Fruit fly (Drosophila melanogaster) whole organism, embryonic: Measurements from ENCODE around the gene fred.

ENCODE experiments used
- Abd-B ChIP-seq: fragments of 200-800 bp; sonication (Bioruptor generic); optimal IDR thresholded peaks from 2 replicates; lab custom pipeline; 2018; ENCODE audit warnings: missing biosample characterization, mild to moderate bottlenecking, missing genetic modification characterization, moderate library complexity
- Bteb2 ChIP-seq: fragments of 200-800 bp; sonication (Bioruptor generic); optimal IDR thresholded peaks from 2 replicates; lab custom pipeline; 2016; ENCODE audit warnings: missing biosample characterization, missing genetic modification characterization
- CG10267 ChIP-seq: fragments of 200-800 bp; sonication (Bioruptor generic); optimal IDR thresholded peaks from 2 replicates; lab custom pipeline; 2018; ENCODE audit warnings: missing biosample characterization, mild to moderate bottlenecking, missing genetic modification characterization, moderate library complexity
- CG10366 ChIP-seq: fragments of 200-800 bp; sonication (Bioruptor generic); IDR thresholded peaks from 2 replicates; pipeline ENCODE4 v1.3.6; 2022; ENCODE audit warnings: missing biosample characterization, missing genetic modification characterization
- CG11093 ChIP-seq: fragments of 200-800 bp; sonication (Bioruptor generic); IDR thresholded peaks from 3 replicates; pipeline ENCODE4 v1.3.6; 2022; ENCODE audit warnings: missing biosample characterization, missing genetic modification characterization
- CG11504 ChIP-seq: fragments of 200-800 bp; sonication (Bioruptor generic); optimal IDR thresholded peaks from 3 replicates; lab custom pipeline; 2019; ENCODE audit warnings: missing biosample characterization, mild to moderate bottlenecking, missing genetic modification characterization, moderate library complexity
- CG11695 ChIP-seq: fragments of 200-800 bp; sonication (Bioruptor generic); IDR thresholded peaks from 3 replicates; pipeline ENCODE4 v1.3.6; 2022; ENCODE audit warnings: missing biosample characterization, missing genetic modification characterization
- CG12769 ChIP-seq: fragments of 200-800 bp; sonication (Bioruptor generic); optimal IDR thresholded peaks from 2 replicates; lab custom pipeline; 2019; ENCODE audit warnings: missing biosample characterization, mild to moderate bottlenecking, missing genetic modification characterization, moderate library complexity
- CG14667 ChIP-seq: fragments of 200-800 bp; sonication (Bioruptor generic); IDR thresholded peaks from 2 replicates; pipeline ENCODE4 v1.3.6; 2022; ENCODE audit warnings: missing biosample characterization, missing genetic modification characterization
- CG15011 ChIP-seq: fragments of 200-800 bp; sonication (Bioruptor generic); optimal IDR thresholded peaks from 3 replicates; lab custom pipeline; 2018; ENCODE audit warnings: missing biosample characterization, mild to moderate bottlenecking, missing genetic modification characterization
- CG15269 ChIP-seq: fragments of 200-800 bp; sonication (Bioruptor generic); optimal IDR thresholded peaks from 2 replicates; lab custom pipeline; 2018; ENCODE audit warnings: missing biosample characterization, mild to moderate bottlenecking, missing genetic modification characterization, moderate library complexity
- CG1529 ChIP-seq: fragments of 200-800 bp; sonication (Bioruptor generic); optimal IDR thresholded peaks from 3 replicates; lab custom pipeline; 2018; ENCODE audit warnings: missing biosample characterization, missing genetic modification characterization
- CG15514 ChIP-seq: fragments of 200-800 bp; sonication (Bioruptor generic); optimal IDR thresholded peaks from 3 replicates; lab custom pipeline; 2017; ENCODE audit warnings: missing biosample characterization, missing genetic modification characterization, mild to moderate bottlenecking, moderate library complexity, missing genetic modification reagents
- CG1603 ChIP-seq: fragments of 200-800 bp; sonication (Bioruptor generic); optimal IDR thresholded peaks from 2 replicates; lab custom pipeline; 2019; ENCODE audit warnings: missing biosample characterization, mild to moderate bottlenecking, missing genetic modification characterization, moderate library complexity
- CG16779 ChIP-seq: fragments of 200-800 bp; sonication (Bioruptor generic); IDR thresholded peaks from 2 replicates; pipeline ENCODE4 v1.3.6; 2022; ENCODE audit warnings: missing biosample characterization, missing genetic modification characterization
- CG17361 ChIP-seq: fragments of 200-800 bp; sonication (Bioruptor generic); IDR thresholded peaks from 3 replicates; pipeline ENCODE4 v1.3.6; 2022; ENCODE audit warnings: missing biosample characterization, missing genetic modification characterization
- CG17802 ChIP-seq: fragments of 200-800 bp; sonication (Bioruptor generic); optimal IDR thresholded peaks from 2 replicates; lab custom pipeline; 2018; ENCODE audit warnings: missing biosample characterization, mild to moderate bottlenecking, missing genetic modification characterization, moderate library complexity
- CG2199 ChIP-seq: fragments of 200-800 bp; sonication (Bioruptor generic); IDR thresholded peaks from 3 replicates; pipeline ENCODE4 v1.3.6; 2022; ENCODE audit warnings: missing biosample characterization, missing genetic modification characterization
- CG2712 ChIP-seq: fragments of 200-800 bp; optimal IDR thresholded peaks from 3 replicates; lab custom pipeline; 2019; ENCODE audit warnings: missing biosample characterization, mild to moderate bottlenecking, missing genetic modification characterization, moderate library complexity
- CG31365 ChIP-seq: fragments of 200-800 bp; sonication (Bioruptor generic); optimal IDR thresholded peaks from 2 replicates; lab custom pipeline; 2018; ENCODE audit warnings: missing biosample characterization, mild to moderate bottlenecking, missing genetic modification characterization
- CG3847 ChIP-seq: fragments of 200-800 bp; sonication (Bioruptor generic); IDR thresholded peaks from 2 replicates; pipeline ENCODE4 v1.3.6; 2022; ENCODE audit warnings: missing biosample characterization, missing genetic modification characterization
- CG4424 ChIP-seq: fragments of 200-800 bp; sonication (Bioruptor generic); optimal IDR thresholded peaks from 3 replicates; lab custom pipeline; 2016; ENCODE audit warnings: missing biosample characterization, missing genetic modification characterization
- CG5180 ChIP-seq: fragments of 200-800 bp; sonication (Bioruptor generic); optimal IDR thresholded peaks from 3 replicates; lab custom pipeline; 2017; ENCODE audit warnings: missing biosample characterization, missing genetic modification characterization, mild to moderate bottlenecking, moderate library complexity, missing genetic modification reagents
- CG7271 ChIP-seq: fragments of 200-800 bp; sonication (Bioruptor generic); optimal IDR thresholded peaks from 2 replicates; lab custom pipeline; 2018; ENCODE audit warnings: missing biosample characterization, mild to moderate bottlenecking, missing genetic modification characterization, moderate library complexity
- HLHmδ ChIP-seq: fragments of 200-800 bp; sonication (Bioruptor generic); optimal IDR thresholded peaks from 2 replicates; lab custom pipeline; 2018; ENCODE audit warnings: missing biosample characterization, mild to moderate bottlenecking, missing genetic modification characterization, moderate library complexity
- Hmx ChIP-seq: fragments of 200-800 bp; sonication (Bioruptor generic); optimal IDR thresholded peaks from 2 replicates; lab custom pipeline; 2016; ENCODE audit warnings: missing biosample characterization, missing genetic modification characterization
- MBD-R2 ChIP-seq: fragments of 200-800 bp; sonication (Bioruptor generic); IDR thresholded peaks from 2 replicates; pipeline ENCODE4 v1.3.6; 2022; ENCODE audit warnings: missing biosample characterization, missing genetic modification characterization
- Nf-YC ChIP-seq: fragments of 200-800 bp; optimal IDR thresholded peaks from 3 replicates; lab custom pipeline; 2019; ENCODE audit warnings: missing biosample characterization, mild to moderate bottlenecking, missing genetic modification characterization, moderate library complexity
- Rfx ChIP-seq: fragments of 200-800 bp; sonication (Bioruptor generic); IDR thresholded peaks from 2 replicates; pipeline ENCODE4 v1.3.6; 2022; ENCODE audit warnings: missing biosample characterization, missing genetic modification characterization
- Six4 ChIP-seq: fragments of 200-800 bp; sonication (Bioruptor generic); optimal IDR thresholded peaks from 2 replicates; lab custom pipeline; 2016; ENCODE audit warnings: missing biosample characterization, missing genetic modification characterization
- Spps ChIP-seq: fragments of 200-800 bp; sonication (Bioruptor generic); optimal IDR thresholded peaks from 2 replicates; lab custom pipeline; 2018; ENCODE audit warnings: missing biosample characterization, mild to moderate bottlenecking, missing genetic modification characterization
- Stat92E ChIP-seq, 3 experiments: fragments of >200 bp in 2 of 3; fragments of 200-800 bp in 1 of 3; sonication (Bioruptor generic) in 1 of 3; optimal IDR thresholded peaks; 2 replicates each; lab custom pipeline; 2017 to 2019; ENCODE audit warnings: missing biosample characterization in 3 of 3, missing genetic modification characterization in 3 of 3, mild to moderate bottlenecking in 1 of 3, moderate library complexity in 1 of 3
- Usf ChIP-seq: fragments of 200-800 bp; sonication (Bioruptor generic); optimal IDR thresholded peaks from 2 replicates; lab custom pipeline; 2017; ENCODE audit warnings: missing genotype, missing biosample characterization, missing genetic modification characterization
- Vsx1 ChIP-seq: fragments of 200-800 bp; sonication (Bioruptor generic); optimal IDR thresholded peaks from 2 replicates; lab custom pipeline; 2017; ENCODE audit warnings: missing biosample characterization, mild to moderate bottlenecking, missing genetic modification characterization, missing genetic modification reagents
- bcd ChIP-seq: fragments of 200-800 bp; sonication (Bioruptor generic); optimal IDR thresholded peaks from 2 replicates; lab custom pipeline; 2017; ENCODE audit warnings: missing biosample characterization, mild to moderate bottlenecking, missing genetic modification characterization
- cas ChIP-seq: fragments of 200-800 bp; sonication (Bioruptor generic); IDR thresholded peaks from 2 replicates; pipeline ENCODE4 v1.3.6; 2022; ENCODE audit warnings: missing biosample characterization, missing genetic modification characterization
- corto ChIP-seq: fragments of 200-800 bp; sonication (Bioruptor generic); optimal IDR thresholded peaks from 2 replicates; lab custom pipeline; 2016; ENCODE audit warnings: missing biosample characterization, mild to moderate bottlenecking, missing genetic modification characterization, moderate library complexity
- crol ChIP-seq: fragments of 200-800 bp; sonication (Bioruptor generic); IDR thresholded peaks from 2 replicates; pipeline ENCODE4 v1.3.6; 2022; ENCODE audit warnings: missing biosample characterization, missing genetic modification characterization
- dysf ChIP-seq: fragments of 200-800 bp; sonication (Bioruptor generic); IDR thresholded peaks from 3 replicates; pipeline ENCODE4 v1.3.6; 2022; ENCODE audit warnings: missing biosample characterization, missing genetic modification characterization
- ems ChIP-seq: fragments of 200-800 bp; sonication (Bioruptor generic); optimal IDR thresholded peaks from 3 replicates; lab custom pipeline; 2016; ENCODE audit warnings: missing biosample characterization, missing genetic modification characterization
- hb ChIP-seq: fragments of 200-800 bp; sonication (Bioruptor generic); IDR thresholded peaks from 3 replicates; pipeline ENCODE4 v1.3.6; 2022; ENCODE audit warnings: missing biosample characterization, missing genetic modification characterization; ENCODE audit not compliant: partially characterized antibody
- jigr1 ChIP-seq: fragments of 200-800 bp; sonication (Bioruptor generic); IDR thresholded peaks from 3 replicates; pipeline ENCODE4 v1.3.6; 2022; ENCODE audit warnings: missing biosample characterization, missing genetic modification characterization
- kah ChIP-seq: fragments of 200-800 bp; sonication (Bioruptor generic); optimal IDR thresholded peaks from 2 replicates; lab custom pipeline; 2018; ENCODE audit warnings: missing biosample characterization, mild to moderate bottlenecking, missing genetic modification characterization
- knrl ChIP-seq: fragments of 200-800 bp; sonication (Bioruptor generic); IDR thresholded peaks from 3 replicates; pipeline ENCODE4 v1.3.6; 2022; ENCODE audit warnings: missing biosample characterization, missing genetic modification characterization; ENCODE audit not compliant: partially characterized antibody
- psq ChIP-seq: fragments of 200-800 bp; sonication (Bioruptor generic); optimal IDR thresholded peaks from 2 replicates; lab custom pipeline; 2017; ENCODE audit warnings: missing biosample characterization, missing genetic modification characterization
- ssp ChIP-seq: fragments of 200-800 bp; sonication (Bioruptor generic); IDR thresholded peaks from 2 replicates; pipeline ENCODE4 v1.3.6; 2022; ENCODE audit warnings: missing biosample characterization, missing genetic modification characterization
- tap ChIP-seq: fragments of 200-800 bp; optimal IDR thresholded peaks from 3 replicates; lab custom pipeline; 2019; ENCODE audit warnings: missing biosample characterization, mild to moderate bottlenecking, missing genetic modification characterization, moderate library complexity
- tio ChIP-seq: fragments of 200-800 bp; sonication (Bioruptor generic); optimal IDR thresholded peaks from 2 replicates; lab custom pipeline; 2017; ENCODE audit warnings: missing biosample characterization, missing genetic modification characterization, inconsistent platforms
- tx ChIP-seq: fragments of 200-800 bp; sonication (Bioruptor generic); optimal IDR thresholded peaks from 2 replicates; lab custom pipeline; 2016; ENCODE audit warnings: missing biosample characterization, missing genetic modification characterization
- wek ChIP-seq: fragments of 200-800 bp; sonication (Bioruptor generic); optimal IDR thresholded peaks from 3 replicates; lab custom pipeline; 2018; ENCODE audit warnings: missing biosample characterization, mild to moderate bottlenecking, missing genetic modification characterization, moderate library complexity
- zf30C ChIP-seq: fragments of 200-800 bp; sonication (Bioruptor generic); optimal IDR thresholded peaks from 3 replicates; lab custom pipeline; 2018; ENCODE audit warnings: missing biosample characterization, mild to moderate bottlenecking, missing genetic modification characterization

The fred gene

DNA sequence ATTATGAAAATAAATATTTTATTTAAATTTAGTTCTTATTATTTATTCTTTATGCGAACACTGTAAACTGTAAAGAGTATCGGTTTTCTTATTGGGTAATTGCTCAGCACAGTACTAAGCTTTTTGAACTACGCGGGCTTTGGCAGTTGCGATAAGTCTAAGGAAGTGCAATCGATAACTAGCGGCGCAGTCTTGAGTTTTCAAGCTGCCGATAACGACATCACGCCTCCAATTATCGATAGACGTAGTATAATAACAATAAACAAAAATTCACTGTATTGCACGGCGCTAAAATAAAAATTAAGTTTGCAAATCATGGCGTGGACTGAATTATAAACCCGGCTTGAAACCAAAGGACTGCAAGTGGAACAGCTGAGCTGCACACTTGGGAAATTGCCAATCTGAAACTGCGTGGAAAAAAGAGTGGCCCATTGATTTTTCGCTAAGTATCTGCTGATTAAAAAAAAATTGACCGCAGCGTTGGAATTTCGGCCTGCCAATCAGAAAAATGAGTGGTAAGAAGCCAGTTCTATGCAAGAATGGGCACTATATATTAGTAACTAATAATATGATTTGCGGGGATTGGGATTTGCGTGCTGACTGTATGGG lies 123.9 kb downstream of the fred start, which contains the start of gene Cep97 (continued):
- TF ChIP-seq CG1603 (tag; lab: Kevin White, UChicago) (peak; percentile 55), CG15011 (GFP tag; lab: Kevin White, UChicago) (no peak), Six4 (GFP tag; lab: Kevin White, UChicago) (no peak), Rfx (GFP tag; lab: Robert Waterston, UW) (no peak), psq (GFP tag; lab: Kevin White, UChicago) (no peak), Vsx1 (GFP tag; lab: Kevin White, UChicago) (no peak), crol (GFP tag; lab: Robert Waterston, UW) (no peak), CG15514 (GFP tag; lab: Kevin White, UChicago) (peak; percentile 16), jigr1 (GFP tag; lab: Robert Waterston, UW) (no peak), CG5180 (no peak), Usf (GFP tag; lab: Kevin White, UChicago) (no peak), CG14667 (GFP tag; lab: Robert Waterston, UW) (no peak), knrl (GFP tag; lab: Robert Waterston, UW) (peak; percentile 79), CG2712 (tag; lab: Kevin White, UChicago) (peak; percentile 23), zf30C (GFP tag; lab: Kevin White, UChicago) (no peak), CG15269 (tag; lab: Kevin White, UChicago) (no peak), tx (GFP tag; lab: Kevin White, UChicago) (no peak), wek (GFP tag; lab: Kevin White, UChicago) (no peak), CG11093 (no peak), ems (GFP tag; lab: Kevin White, UChicago) (no peak), MBD-R2 (GFP tag; lab: Robert Waterston, UW) (peak; percentile 41; the same call in 1 of the 2 replicates), Abd-B (GFP tag; lab: Kevin White, UChicago) (peak; percentile 9), tap (tag; lab: Kevin White, UChicago) (no peak), ssp (GFP tag; lab: Robert Waterston, UW) (no peak), kah (GFP tag; lab: Kevin White, UChicago) (no peak), CG1529 (no peak), corto (no peak), cas (GFP tag; lab: Robert Waterston, UW) (no peak), CG4424 (GFP tag; lab: Kevin White, UChicago) (no peak), CG7271 (tag; lab: Kevin White, UChicago) (no peak), Spps (no peak), CG31365 (tag; lab: Kevin White, UChicago) (no peak), CG10366 (no peak), hb (peak; percentile 94), bcd (GFP tag; lab: Kevin White, UChicago) (no peak), CG3847 (GFP tag; lab: Robert Waterston, UW) (no peak), Nf-YC (tag; lab: Kevin White, UChicago) (no peak), CG11695 (GFP tag; lab: Robert Waterston, UW) (no peak), Bteb2 (GFP tag; lab: Kevin White, UChicago) (no peak), CG10267 (peak; percentile 29), tio (no peak), CG2199 (GFP tag; lab: Robert Waterston, UW) (no peak), Hmx (GFP tag; lab: Kevin White, UChicago) (no peak), HLHmδ (no peak), CG12769 (no peak), CG17361 (GFP tag; lab: Robert Waterston, UW) (no peak), CG17802 (no peak), dysf (GFP tag; lab: Robert Waterston, UW) (no peak), CG11504 (no peak), Stat92E (GFP tag; optimal IDR thresholded peaks at IDR 0.05; lab: Kevin White, UChicago) (no peak), CG16779 (GFP tag; lab: Robert Waterston, UW) (no peak)
